Fruit fly (Drosophila melanogaster) whole organism, prepupa: ENCODE measurements around the gene CG4462.

Experiments
- CG15336 ChIP-seq: fragments of 200-800 bp; sonication (Bioruptor generic); IDR thresholded peaks from 2 replicates; pipeline ENCODE4 v1.3.6; 2022; ENCODE audit warnings: missing biosample characterization, missing genetic modification characterization
- CG31627 ChIP-seq: fragments of 200-800 bp; sonication (Bioruptor generic); optimal IDR thresholded peaks from 3 replicates; lab custom pipeline; 2016; ENCODE audit warnings: missing biosample characterization, missing genetic modification characterization
- CG34406 ChIP-seq: fragments of 200-800 bp; sonication (Bioruptor generic); optimal IDR thresholded peaks from 3 replicates; lab custom pipeline; 2016; ENCODE audit warnings: missing biosample characterization, missing genetic modification characterization
- CG3919 ChIP-seq: fragments of 200-800 bp; sonication (Bioruptor generic); optimal IDR thresholded peaks from 3 replicates; lab custom pipeline; 2016; ENCODE audit warnings: missing biosample characterization, missing genetic modification characterization
- CG6854 ChIP-seq: fragments of 200-800 bp; sonication (Bioruptor generic); optimal IDR thresholded peaks from 2 replicates; lab custom pipeline; 2017; ENCODE audit warnings: missing biosample characterization, mild to moderate bottlenecking, missing genetic modification characterization
- CG9139 ChIP-seq: fragments of 200-800 bp; sonication (Bioruptor generic); optimal IDR thresholded peaks from 3 replicates; lab custom pipeline; 2017; ENCODE audit warnings: missing biosample characterization, mild to moderate bottlenecking, missing genetic modification characterization
- Gug ChIP-seq: fragments of 200-800 bp; sonication (Bioruptor generic); IDR thresholded peaks from 2 replicates; pipeline ENCODE4 v1.3.6; 2022; ENCODE audit warnings: missing biosample characterization, missing genetic modification characterization
- Hr39 ChIP-seq: fragments of 200-800 bp; sonication (Bioruptor generic); optimal IDR thresholded peaks from 2 replicates; lab custom pipeline; 2016; ENCODE audit warnings: missing biosample characterization, missing genetic modification characterization
- Hr4 ChIP-seq: fragments of 200-800 bp; sonication (Bioruptor generic); optimal IDR thresholded peaks from 3 replicates; lab custom pipeline; 2016; ENCODE audit warnings: missing biosample characterization, missing genetic modification characterization
- OdsH ChIP-seq: fragments of 200-800 bp; sonication (Bioruptor generic); optimal IDR thresholded peaks from 3 replicates; lab custom pipeline; 2016; ENCODE audit warnings: missing biosample characterization, missing genetic modification characterization
- esn ChIP-seq: fragments of 200-800 bp; sonication (Bioruptor generic); optimal IDR thresholded peaks from 2 replicates; lab custom pipeline; 2016; ENCODE audit warnings: missing biosample characterization, mild to moderate bottlenecking, missing genetic modification characterization, moderate library complexity
- fd59A ChIP-seq: fragments of 200-800 bp; sonication (Bioruptor generic); optimal IDR thresholded peaks from 2 replicates; lab custom pipeline; 2017; ENCODE audit warnings: missing biosample characterization, mild to moderate bottlenecking, missing genetic modification characterization, missing genetic modification reagents
- fd85E ChIP-seq: fragments of 200-800 bp; sonication (Bioruptor generic); optimal IDR thresholded peaks from 3 replicates; lab custom pipeline; 2016; ENCODE audit warnings: missing biosample characterization, missing genetic modification characterization
- fkh ChIP-seq: fragments of 200-800 bp; sonication (Bioruptor generic); optimal IDR thresholded peaks from 3 replicates; lab custom pipeline; 2017; ENCODE audit warnings: missing biosample characterization, mild to moderate bottlenecking, missing genetic modification characterization, moderate library complexity
- net ChIP-seq: fragments of 200-800 bp; sonication (Bioruptor generic); optimal IDR thresholded peaks from 3 replicates; lab custom pipeline; 2016; ENCODE audit warnings: missing biosample characterization, missing genetic modification characterization
- salr ChIP-seq, 2 experiments: fragments of 200-800 bp; sonication (Bioruptor generic); optimal IDR thresholded peaks; 3 replicates each; lab custom pipeline; 2016 to 2018; ENCODE audit warnings: missing biosample characterization in 2 of 2, missing genetic modification characterization in 2 of 2, mild to moderate bottlenecking in 1 of 2
- spab ChIP-seq: fragments of 200-800 bp; sonication (Bioruptor generic); optimal IDR thresholded peaks from 2 replicates; lab custom pipeline; 2017; ENCODE audit warnings: missing biosample characterization, mild to moderate bottlenecking, missing genetic modification characterization, missing genetic modification reagents
- svp ChIP-seq: fragments of 200-800 bp; sonication (Bioruptor generic); peaks from one replicate; lab custom pipeline; 2016; ENCODE audit warnings: missing biosample characterization, missing genetic modification characterization

The CG4462 gene

dm6 chr3R:19875118-19875887 is 49.9 kb downstream of the CG4462 start, which contains the start of gene Mrp5 (continued):
- TF ChIP-seq CG9139 (peak; percentile 61), Hr4 (GFP tag; lab: Kevin White, UChicago) (peak; percentile 34), fkh (GFP tag; lab: Kevin White, UChicago) (peak; percentile 87), OdsH (GFP tag; lab: Kevin White, UChicago) (peak; percentile 53), CG6854 (GFP tag; lab: Kevin White, UChicago) (peak; percentile 66), svp (no peak), Hr39 (peak; percentile 36), fd85E (no peak), spab (GFP tag; lab: Kevin White, UChicago) (no peak), net (peak; percentile 36)

- TF ChIP-seq salr (GFP tag; optimal IDR thresholded peaks at IDR 0.05; lab: Kevin White, UChicago) (no peak), CG15336 (GFP tag; lab: Robert Waterston, UW) (no peak), Gug (GFP tag; lab: Robert Waterston, UW) (no peak), esn (GFP tag; lab: Kevin White, UChicago) (no peak), Hr39 (no peak), CG3919 (GFP tag; lab: Kevin White, UChicago) (no peak), OdsH (GFP tag; lab: Kevin White, UChicago) (no peak), Hr4 (GFP tag; lab: Kevin White, UChicago) (no peak), svp (no peak), CG31627 (no peak), CG34406 (GFP tag; lab: Kevin White, UChicago) (no peak), fd59A (GFP tag; lab: Kevin White, UChicago) (no peak)
These were observed 52.0 kb downstream of the CG4462 start for dm6 chr3R:19873102-19873737.
